Worm (Caenorhabditis elegans): ENCODE measurements around the gene lst-5.

Gene lst-5

DNA sequence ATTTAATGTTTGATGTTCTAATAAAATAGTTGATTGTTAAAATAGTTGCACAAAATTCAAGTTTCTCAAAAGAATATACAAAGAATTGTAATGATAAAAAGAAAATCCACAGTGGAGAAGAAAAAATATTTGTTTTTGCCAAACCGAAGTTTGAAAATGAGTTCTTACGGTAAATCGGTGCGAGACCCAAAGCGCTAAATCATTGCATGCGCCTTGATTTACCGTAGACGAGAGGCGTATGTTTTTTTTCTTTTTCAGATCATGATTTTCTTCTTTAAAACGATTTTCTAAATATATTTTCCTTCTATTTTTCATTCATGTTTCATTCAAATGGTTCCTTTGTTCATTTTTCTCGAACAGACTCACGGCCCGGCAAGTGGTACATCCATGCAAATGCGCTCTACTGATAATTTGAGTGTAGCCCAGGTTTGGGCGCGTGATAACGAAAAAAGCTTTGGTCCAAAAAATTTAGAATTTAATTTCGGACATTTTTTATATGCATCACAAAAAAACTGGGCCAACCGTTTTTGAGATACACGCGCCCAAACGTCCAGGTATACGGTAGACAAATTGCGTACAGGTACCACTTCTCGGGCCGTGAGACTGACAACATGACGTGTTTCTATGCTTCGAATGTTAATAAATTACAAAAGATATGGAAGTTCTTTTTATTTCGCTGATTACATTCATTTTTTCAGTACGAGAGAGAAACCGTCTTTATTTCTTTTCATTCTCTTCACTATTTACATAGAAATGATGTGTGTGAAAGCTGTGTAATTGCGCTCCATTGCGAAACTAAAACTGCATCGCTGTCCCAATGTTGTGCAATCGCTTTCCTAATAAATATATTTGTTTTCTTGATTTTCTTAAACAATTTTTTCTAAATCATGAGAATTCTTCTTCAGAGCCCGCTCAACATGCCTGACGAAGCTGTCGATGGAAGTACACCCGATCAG is 2.5 kb downstream of the lst-5 start, which contains the start of gene znf-598:
Gene znf-598 (plus strand): TSS at position 906 of the 956 bp plus-strand sequence.
- TF ChIP-seq unc-62 (GFP tag; optimal IDR thresholded peaks at IDR 0.05): no peak
- peak; percentile 71 for TF ChIP-seq nhr-129 (tag; optimal IDR thresholded peaks at IDR 0.05)
- TF ChIP-seq F13H6.1 (tag; optimal IDR thresholded peaks at IDR 0.05): no peak
- TF ChIP-seq sma-3 (GFP tag; optimal IDR thresholded peaks at IDR 0.05): peak; percentile 26
- no peak for TF ChIP-seq ztf-4 (tag; optimal IDR thresholded peaks at IDR 0.05)
- no peak for TF ChIP-seq egl-27 (tag; optimal IDR thresholded peaks at IDR 0.05)
- TF ChIP-seq elt-1 (tag; optimal IDR thresholded peaks at IDR 0.05): no peak
- TF ChIP-seq ama-1 (optimal IDR thresholded peaks at IDR 0.05): no peak
- no peak for TF ChIP-seq skn-1 (tag; optimal IDR thresholded peaks at IDR 0.05)
- TF ChIP-seq ztf-11 (tag; optimal IDR thresholded peaks at IDR 0.05): no peak
- TF ChIP-seq peb-1 (tag; optimal IDR thresholded peaks at IDR 0.05): no peak
- TF ChIP-seq mab-5 (tag; optimal IDR thresholded peaks at IDR 0.05): no peak
- TF ChIP-seq mbf-1 (tag; optimal IDR thresholded peaks at IDR 0.05): no peak
- TF ChIP-seq aly-2 (tag; optimal IDR thresholded peaks at IDR 0.05): no peak
- no peak for TF ChIP-seq ceh-16 (tag; optimal IDR thresholded peaks at IDR 0.05)
- TF ChIP-seq gmeb-1 (tag; optimal IDR thresholded peaks at IDR 0.05): no peak
- TF ChIP-seq ceh-82 (tag; optimal IDR thresholded peaks at IDR 0.05): no peak
- no peak for TF ChIP-seq nhr-25 (tag; optimal IDR thresholded peaks at IDR 0.05)
- TF ChIP-seq R02D3.7 (tag; optimal IDR thresholded peaks at IDR 0.05): no peak
- no peak for TF ChIP-seq nhr-6 (tag; optimal IDR thresholded peaks at IDR 0.05)
- no peak for TF ChIP-seq ZK546.5 (tag; optimal IDR thresholded peaks at IDR 0.05)
- TF ChIP-seq C34F6.9 (tag; optimal IDR thresholded peaks at IDR 0.05): peak; percentile 61
- peak; percentile 45 for TF ChIP-seq crh-2 (tag; optimal IDR thresholded peaks at IDR 0.05)
- no peak for TF ChIP-seq nhr-23 (tag; optimal IDR thresholded peaks at IDR 0.05)
- TF ChIP-seq dmd-4 (tag; optimal IDR thresholded peaks at IDR 0.05): no peak
- TF ChIP-seq nhr-21 (tag; optimal IDR thresholded peaks at IDR 0.05): no peak
- TF ChIP-seq unc-55 (GFP tag; optimal IDR thresholded peaks at IDR 0.05): no peak
- TF ChIP-seq lsy-2 (tag; optimal IDR thresholded peaks at IDR 0.05): peak in 1 of 2 experiments; percentile 77
- no peak for TF ChIP-seq unc-39 (tag; optimal IDR thresholded peaks at IDR 0.05)
- no peak for TF ChIP-seq nhr-12 (tag; optimal IDR thresholded peaks at IDR 0.05)
- no peak for TF ChIP-seq nhr-11 (tag; optimal IDR thresholded peaks at IDR 0.05)
- no peak for TF ChIP-seq alr-1 (tag; optimal IDR thresholded peaks at IDR 0.05)
- peak; percentile 45 for TF ChIP-seq lin-13 (GFP tag; optimal IDR thresholded peaks at IDR 0.05)
- TF ChIP-seq mdl-1 (tag; optimal IDR thresholded peaks at IDR 0.05): no peak
- TF ChIP-seq fos-1 (tag; optimal IDR thresholded peaks at IDR 0.05): peak; percentile 55
- no peak for TF ChIP-seq nhr-237 (tag; optimal IDR thresholded peaks at IDR 0.05)
- TF ChIP-seq zag-1 (tag; optimal IDR thresholded peaks at IDR 0.05): no peak
- TF ChIP-seq snpc-4 (tag; optimal IDR thresholded peaks at IDR 0.05): no peak
- TF ChIP-seq ztf-1 (GFP tag; conservative IDR thresholded peaks at IDR 0.05): no peak
- no peak for TF ChIP-seq nhr-77 (tag; optimal IDR thresholded peaks at IDR 0.05)
- TF ChIP-seq sma-9 (GFP tag; optimal IDR thresholded peaks at IDR 0.05): peak; percentile 25
- no peak for TF ChIP-seq sma-9 (tag; optimal IDR thresholded peaks at IDR 0.05)
- TF ChIP-seq nhr-10 (tag; optimal IDR thresholded peaks at IDR 0.05): no peak
- TF ChIP-seq elt-3 (tag; optimal IDR thresholded peaks at IDR 0.05): no peak
- TF ChIP-seq lin-39 (tag; optimal IDR thresholded peaks at IDR 0.05): no peak
- no peak for TF ChIP-seq lin-11 (tag; optimal IDR thresholded peaks at IDR 0.05)
- TF ChIP-seq sem-4 (tag; optimal IDR thresholded peaks at IDR 0.05): no peak
- TF ChIP-seq blmp-1 (tag; optimal IDR thresholded peaks at IDR 0.05; ENCODE audit: insufficient read depth): no peak
- TF ChIP-seq Y55F3AM.14 (GFP tag; optimal IDR thresholded peaks at IDR 0.05): no peak
